Fruit fly (Drosophila melanogaster): ENCODE measurements around the gene CCHa1.

DNA sequence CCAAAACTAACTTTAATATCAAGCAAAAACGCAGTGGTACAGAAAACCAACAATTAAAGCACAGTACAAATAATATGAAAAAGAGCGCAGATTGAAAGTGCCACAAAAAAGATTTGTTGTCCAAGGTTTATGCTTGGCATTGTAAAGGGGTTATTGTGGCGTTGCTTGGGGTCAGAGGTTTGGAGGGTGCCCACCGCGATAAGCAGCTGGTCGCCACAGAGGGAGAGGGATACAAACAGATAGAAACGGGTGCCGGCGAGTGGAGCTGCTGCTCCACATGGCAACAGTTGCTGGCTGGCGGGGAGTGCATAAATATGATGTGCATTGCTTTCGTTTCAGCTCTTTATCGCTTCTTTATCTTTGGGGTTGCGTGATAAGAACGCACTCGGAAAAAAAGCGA, 36.2 kb downstream of the CCHa1 start:
- TF ChIP-seq Sin3A (optimal IDR thresholded peaks at IDR 0.05) (no peak), psq (optimal IDR thresholded peaks at IDR 0.05) (no peak), Myc (optimal IDR thresholded peaks at IDR 0.05) (no peak), ttk (optimal IDR thresholded peaks at IDR 0.05) (no peak)
